Fruit fly (Drosophila melanogaster) whole organism, embryonic: ENCODE data around the gene Tailor.
A peak's percentile ranks its signal among the peaks of the same experiment; 100 is the strongest.

Experiments used
- Abd-B ChIP-seq: fragments of 200-800 bp; sonication (Bioruptor generic); optimal IDR thresholded peaks from 2 replicates; lab custom pipeline; 2018; ENCODE audit warnings: missing biosample characterization, mild to moderate bottlenecking, missing genetic modification characterization, moderate library complexity
- Antp ChIP-seq: fragments of 200-800 bp; sonication (Bioruptor generic); optimal IDR thresholded peaks from 3 replicates; lab custom pipeline; 2016; ENCODE audit warnings: missing biosample characterization, missing genetic modification characterization
- CG11093 ChIP-seq: fragments of 200-800 bp; sonication (Bioruptor generic); IDR thresholded peaks from 3 replicates; pipeline ENCODE4 v1.3.6; 2022; ENCODE audit warnings: missing biosample characterization, missing genetic modification characterization
- CG11504 ChIP-seq: fragments of 200-800 bp; sonication (Bioruptor generic); optimal IDR thresholded peaks from 3 replicates; lab custom pipeline; 2019; ENCODE audit warnings: missing biosample characterization, mild to moderate bottlenecking, missing genetic modification characterization, moderate library complexity
- CG12071 ChIP-seq: fragments of 200-800 bp; sonication (Bioruptor generic); optimal IDR thresholded peaks from 3 replicates; lab custom pipeline; 2018; ENCODE audit warnings: missing biosample characterization, mild to moderate bottlenecking, missing genetic modification characterization
- CG12391 ChIP-seq: fragments of 200-800 bp; sonication (Bioruptor generic); optimal IDR thresholded peaks from 3 replicates; lab custom pipeline; 2018; ENCODE audit warnings: missing biosample characterization, mild to moderate bottlenecking, missing genetic modification characterization, moderate library complexity
- CG13894 ChIP-seq: fragments of 200-800 bp; sonication (Bioruptor generic); optimal IDR thresholded peaks from 3 replicates; lab custom pipeline; 2018; ENCODE audit warnings: missing biosample characterization, mild to moderate bottlenecking, missing genetic modification characterization, moderate library complexity
- CG1603 ChIP-seq: fragments of 200-800 bp; sonication (Bioruptor generic); optimal IDR thresholded peaks from 2 replicates; lab custom pipeline; 2019; ENCODE audit warnings: missing biosample characterization, mild to moderate bottlenecking, missing genetic modification characterization, moderate library complexity
- CG17802 ChIP-seq: fragments of 200-800 bp; sonication (Bioruptor generic); optimal IDR thresholded peaks from 2 replicates; lab custom pipeline; 2018; ENCODE audit warnings: missing biosample characterization, mild to moderate bottlenecking, missing genetic modification characterization, moderate library complexity
- CG30020 ChIP-seq: fragments of 200-800 bp; optimal IDR thresholded peaks from 2 replicates; lab custom pipeline; 2019; ENCODE audit warnings: missing biosample characterization, mild to moderate bottlenecking, missing genetic modification characterization, moderate library complexity
- CG30403 ChIP-seq: fragments of 200-800 bp; sonication (Bioruptor generic); optimal IDR thresholded peaks from 3 replicates; lab custom pipeline; 2016; ENCODE audit warnings: missing biosample characterization, missing genetic modification characterization
- CG31441 ChIP-seq: fragments of 200-800 bp; sonication (Bioruptor generic); IDR thresholded peaks from 2 replicates; pipeline ENCODE4 v1.3.6; 2022; ENCODE audit warnings: missing biosample characterization, missing genetic modification characterization
- CG33213 ChIP-seq: fragments of 200-800 bp; sonication (Bioruptor generic); optimal IDR thresholded peaks from 3 replicates; lab custom pipeline; 2016; ENCODE audit warnings: missing biosample characterization, missing genetic modification characterization
- CG3407 ChIP-seq: fragments of 200-800 bp; sonication (Bioruptor generic); optimal IDR thresholded peaks from 2 replicates; lab custom pipeline; 2018; ENCODE audit warnings: missing biosample characterization, mild to moderate bottlenecking, missing genetic modification characterization
- CG3995 ChIP-seq: fragments of 200-800 bp; sonication (Bioruptor generic); optimal IDR thresholded peaks from 3 replicates; lab custom pipeline; 2016; ENCODE audit warnings: missing biosample characterization, missing genetic modification characterization
- CG4360 ChIP-seq: fragments of 200-800 bp; sonication (Bioruptor generic); IDR thresholded peaks from 2 replicates; pipeline ENCODE4 v1.3.6; 2022; ENCODE audit warnings: missing biosample characterization, missing genetic modification characterization
- Camta ChIP-seq: fragments of 200-800 bp; sonication (Bioruptor generic); optimal IDR thresholded peaks from 2 replicates; lab custom pipeline; 2016; ENCODE audit warnings: missing biosample characterization, missing genetic modification characterization
- CkIIα-i1 ChIP-seq: fragments of 200-800 bp; sonication (Bioruptor generic); IDR thresholded peaks from 2 replicates; pipeline ENCODE4 v1.3.6; 2022; ENCODE audit warnings: missing biosample characterization, missing genetic modification characterization
- Dad ChIP-seq: fragments of 200-800 bp; sonication (Bioruptor generic); optimal IDR thresholded peaks from 3 replicates; lab custom pipeline; 2016; ENCODE audit warnings: missing biosample characterization, missing genetic modification characterization
- Dip3 ChIP-seq: fragments of 200-800 bp; sonication (Bioruptor generic); optimal IDR thresholded peaks from 3 replicates; lab custom pipeline; 2016; ENCODE audit warnings: missing biosample characterization, missing genetic modification characterization
- Hmr ChIP-seq: fragments of 200-800 bp; sonication (Bioruptor generic); optimal IDR thresholded peaks from 3 replicates; lab custom pipeline; 2017; ENCODE audit warnings: mild to moderate bottlenecking, missing biosample characterization, missing genetic modification reagents, missing genetic modification characterization
- Hr78 ChIP-seq, 2 experiments: fragments of 200-800 bp in 1 of 2; fragments of >200 bp in 1 of 2; sonication (Bioruptor generic) in 1 of 2; optimal IDR thresholded peaks; 2 replicates each; lab custom pipeline; 2017 to 2019; ENCODE audit warnings: missing biosample characterization in 2 of 2, missing genetic modification characterization in 2 of 2, mild to moderate bottlenecking in 1 of 2, moderate library complexity in 1 of 2
- Jarid2 ChIP-seq: fragments of 200-800 bp; sonication (Bioruptor generic); optimal IDR thresholded peaks from 3 replicates; lab custom pipeline; 2017; ENCODE audit warnings: mild to moderate bottlenecking, missing biosample characterization, missing genetic modification reagents, missing genetic modification characterization
- MTF-1 ChIP-seq: fragments of 200-800 bp; sonication (Bioruptor generic); optimal IDR thresholded peaks from 2 replicates; lab custom pipeline; 2018; ENCODE audit warnings: missing biosample characterization, mild to moderate bottlenecking, missing genetic modification characterization, borderline replicate concordance
- Max ChIP-seq: fragments of 200-800 bp; sonication (Bioruptor generic); optimal IDR thresholded peaks from 2 replicates; lab custom pipeline; 2016; ENCODE audit warnings: missing biosample characterization, mild to moderate bottlenecking, missing genetic modification characterization
- Oaz ChIP-seq: fragments of 200-800 bp; sonication (Bioruptor generic); IDR thresholded peaks from 2 replicates; pipeline ENCODE4 v1.3.6; 2022; ENCODE audit warnings: missing biosample characterization, missing genetic modification characterization
- Oli ChIP-seq: fragments of 200-800 bp; sonication (Bioruptor generic); optimal IDR thresholded peaks from 2 replicates; lab custom pipeline; 2018; ENCODE audit warnings: missing biosample characterization, mild to moderate bottlenecking, missing genetic modification characterization, moderate library complexity
- Scr ChIP-seq: fragments of 200-800 bp; sonication (Bioruptor generic); IDR thresholded peaks from 2 replicates; pipeline ENCODE4 v1.3.6; 2022; ENCODE audit warnings: missing biosample characterization, missing genetic modification characterization; ENCODE audit not compliant: partially characterized antibody
- Side ChIP-seq: fragments of 200-800 bp; sonication (Bioruptor generic); optimal IDR thresholded peaks from 2 replicates; lab custom pipeline; 2016; ENCODE audit warnings: missing biosample characterization, missing genetic modification characterization
- Usf ChIP-seq: fragments of 200-800 bp; sonication (Bioruptor generic); optimal IDR thresholded peaks from 2 replicates; lab custom pipeline; 2017; ENCODE audit warnings: missing genotype, missing biosample characterization, missing genetic modification characterization
- ase ChIP-seq: fragments of 200-800 bp; sonication (Bioruptor generic); IDR thresholded peaks from 3 replicates; pipeline ENCODE4 v1.3.6; 2022; ENCODE audit warnings: missing biosample characterization, missing genetic modification characterization
- bbx ChIP-seq: fragments of 200-800 bp; sonication (Bioruptor generic); IDR thresholded peaks from 2 replicates; pipeline ENCODE4 v1.3.6; 2022; ENCODE audit warnings: missing biosample characterization, missing genetic modification characterization; ENCODE audit not compliant: partially characterized antibody
- btn ChIP-seq: fragments of 200-800 bp; sonication (Bioruptor generic); optimal IDR thresholded peaks from 2 replicates; lab custom pipeline; 2016; ENCODE audit warnings: missing biosample characterization, missing genetic modification characterization
- cas ChIP-seq: fragments of 200-800 bp; sonication (Bioruptor generic); IDR thresholded peaks from 2 replicates; pipeline ENCODE4 v1.3.6; 2022; ENCODE audit warnings: missing biosample characterization, missing genetic modification characterization
- croc ChIP-seq: fragments of 200-800 bp; sonication (Bioruptor generic); conservative IDR thresholded peaks from 3 replicates; pipeline ENCODE4 v1.3.6; 2022; ENCODE audit warnings: missing biosample characterization, missing genetic modification characterization
- exex ChIP-seq: fragments of 200-800 bp; sonication (Bioruptor generic); optimal IDR thresholded peaks from 4 replicates; lab custom pipeline; 2018; ENCODE audit warnings: missing biosample characterization, mild to moderate bottlenecking, missing genetic modification characterization, moderate library complexity
- fd3F ChIP-seq: fragments of 200-800 bp; sonication (Bioruptor generic); optimal IDR thresholded peaks from 2 replicates; lab custom pipeline; 2018; ENCODE audit warnings: missing biosample characterization, mild to moderate bottlenecking, missing genetic modification characterization, moderate library complexity
- fu2 ChIP-seq: fragments of 200-800 bp; sonication (Bioruptor generic); optimal IDR thresholded peaks from 2 replicates; lab custom pipeline; 2016; ENCODE audit warnings: missing biosample characterization, missing genetic modification characterization
- gce ChIP-seq: fragments of 200-800 bp; sonication (Bioruptor generic); IDR thresholded peaks from 3 replicates; pipeline ENCODE4 v1.3.6; 2022; ENCODE audit warnings: missing biosample characterization, missing genetic modification characterization
- gsb ChIP-seq: fragments of 200-800 bp; sonication (Bioruptor generic); IDR thresholded peaks from 2 replicates; pipeline ENCODE4 v1.3.6; 2022; ENCODE audit warnings: missing biosample characterization, missing genetic modification characterization
- hb ChIP-seq: fragments of 200-800 bp; sonication (Bioruptor generic); IDR thresholded peaks from 3 replicates; pipeline ENCODE4 v1.3.6; 2022; ENCODE audit warnings: missing biosample characterization, missing genetic modification characterization; ENCODE audit not compliant: partially characterized antibody
- kah ChIP-seq: fragments of 200-800 bp; sonication (Bioruptor generic); optimal IDR thresholded peaks from 2 replicates; lab custom pipeline; 2018; ENCODE audit warnings: missing biosample characterization, mild to moderate bottlenecking, missing genetic modification characterization
- onecut ChIP-seq: fragments of 200-800 bp; sonication (Bioruptor generic); IDR thresholded peaks from 2 replicates; pipeline ENCODE4 v1.3.6; 2022; ENCODE audit warnings: missing biosample characterization, missing genetic modification characterization
- ro ChIP-seq: fragments of 200-800 bp; sonication (Bioruptor generic); IDR thresholded peaks from 2 replicates; pipeline ENCODE4 v1.3.6; 2022; ENCODE audit warnings: missing biosample characterization, missing genetic modification characterization
- shn ChIP-seq: fragments of 200-800 bp; sonication (Bioruptor generic); optimal IDR thresholded peaks from 3 replicates; lab custom pipeline; 2016; ENCODE audit warnings: missing biosample characterization, missing genetic modification characterization
- ssp ChIP-seq: fragments of 200-800 bp; sonication (Bioruptor generic); IDR thresholded peaks from 2 replicates; pipeline ENCODE4 v1.3.6; 2022; ENCODE audit warnings: missing biosample characterization, missing genetic modification characterization
- twi ChIP-seq: fragments of 200-800 bp; optimal IDR thresholded peaks from 2 replicates; lab custom pipeline; 2019; ENCODE audit warnings: missing biosample characterization, mild to moderate bottlenecking, missing genetic modification characterization, moderate library complexity
- vvl ChIP-seq: fragments of 200-800 bp; sonication (Bioruptor generic); IDR thresholded peaks from 2 replicates; pipeline ENCODE4 v1.3.6; 2022; ENCODE audit warnings: missing biosample characterization, missing genetic modification characterization
- zfh1 ChIP-seq: fragments of 200-800 bp; sonication (Bioruptor generic); IDR thresholded peaks from 3 replicates; pipeline ENCODE4 v1.3.6; 2022; ENCODE audit warnings: missing biosample characterization, missing genetic modification characterization

Tailor gene

dm6 chr3R:7108589-7109312 is 22.9 kb upstream of the Tailor start (continued):
- peak; percentile 92 for TF ChIP-seq Max (GFP tag; lab: Kevin White, UChicago)
- TF ChIP-seq twi (tag; lab: Kevin White, UChicago), result peak; percentile 96
- TF ChIP-seq Hmr (GFP tag; lab: Kevin White, UChicago), result peak; percentile 40
- peak in 1 of 2 experiments; percentile 92 for TF ChIP-seq Hr78 (GFP tag; optimal IDR thresholded peaks at IDR 0.05; lab: Kevin White, UChicago)
- TF ChIP-seq Scr (GFP tag; lab: Robert Waterston, UW), result no peak
- peak; percentile 94 for TF ChIP-seq CG3407
- peak; percentile 97 for TF ChIP-seq Oli (tag; lab: Kevin White, UChicago)
- peak; percentile 96 for TF ChIP-seq Camta (GFP tag; lab: Kevin White, UChicago)
- TF ChIP-seq Usf, result peak; percentile 77
- peak; percentile 93 for TF ChIP-seq CG1603 (tag; lab: Kevin White, UChicago)
- no peak for TF ChIP-seq zfh1 (GFP tag; lab: Robert Waterston, UW)
- peak; percentile 68 for TF ChIP-seq fu2
- no peak for TF ChIP-seq CG13894 (tag; lab: Kevin White, UChicago)
- no peak for TF ChIP-seq CG4360 (GFP tag; lab: Robert Waterston, UW)
- TF ChIP-seq cas, result no peak
- TF ChIP-seq ase (GFP tag; lab: Robert Waterston, UW), result no peak
- no peak for TF ChIP-seq ro (GFP tag; lab: Robert Waterston, UW)
- peak; percentile 97 for TF ChIP-seq croc
- peak; percentile 91 for TF ChIP-seq kah (GFP tag; lab: Kevin White, UChicago)
- no peak for TF ChIP-seq bbx
- no peak for TF ChIP-seq vvl (GFP tag; lab: Robert Waterston, UW)
- no peak for TF ChIP-seq gsb (GFP tag; lab: Robert Waterston, UW)
- peak; percentile 91 for TF ChIP-seq MTF-1 (GFP tag; lab: Kevin White, UChicago)
- peak; percentile 80 for TF ChIP-seq CG12071 (GFP tag; lab: Kevin White, UChicago)
- TF ChIP-seq ssp (GFP tag; lab: Robert Waterston, UW), result no peak
- TF ChIP-seq CG11093 (GFP tag; lab: Robert Waterston, UW), result peak; percentile 94
- TF ChIP-seq Antp (GFP tag; lab: Kevin White, UChicago), result peak; percentile 71
- no peak for TF ChIP-seq gce (GFP tag; lab: Robert Waterston, UW)
- peak; percentile 87 for TF ChIP-seq CG30020 (tag; lab: Kevin White, UChicago)
- TF ChIP-seq CG3995, result no peak
- peak; percentile 83 for TF ChIP-seq CG17802 (tag; lab: Kevin White, UChicago)
- no peak for TF ChIP-seq CG31441 (GFP tag; lab: Robert Waterston, UW)
- peak; percentile 52 for TF ChIP-seq fd3F
- TF ChIP-seq onecut (GFP tag; lab: Robert Waterston, UW), result peak; percentile 90
- peak; percentile 92 for TF ChIP-seq Abd-B (GFP tag; lab: Kevin White, UChicago)
- peak; percentile 70 for TF ChIP-seq Jarid2 (GFP tag; lab: Kevin White, UChicago)
- TF ChIP-seq CG11504 (tag; lab: Kevin White, UChicago), result peak; percentile 96
- peak; percentile 84 for TF ChIP-seq Side (GFP tag; lab: Kevin White, UChicago)
- TF ChIP-seq btn (GFP tag; lab: Kevin White, UChicago), result peak; percentile 91
- peak; percentile 34 for TF ChIP-seq exex (tag; lab: Kevin White, UChicago)
- peak; percentile 87 for TF ChIP-seq Dad (GFP tag; lab: Kevin White, UChicago)
- peak; percentile 85 for TF ChIP-seq CG33213 (GFP tag; lab: Kevin White, UChicago)
- peak; percentile 44 for TF ChIP-seq Dip3 (GFP tag; lab: Kevin White, UChicago)
- TF ChIP-seq CG12391, result peak; percentile 99
- no peak for TF ChIP-seq CkIIα-i1 (GFP tag; lab: Robert Waterston, UW)
- TF ChIP-seq Oaz (GFP tag; lab: Robert Waterston, UW), result no peak
- TF ChIP-seq shn (GFP tag; lab: Kevin White, UChicago), result peak; percentile 77
- peak; percentile 95 for TF ChIP-seq CG30403
- no peak for TF ChIP-seq hb (GFP tag; lab: Robert Waterston, UW)
